Fruit fly (Drosophila melanogaster) whole organism, larva: ENCODE results near the gene CG8526.

Experiments
- noc ChIP-seq: fragments of 200-800 bp; sonication (Bioruptor generic); optimal IDR thresholded peaks from 3 replicates; lab custom pipeline; 2019; ENCODE audit warnings: missing biosample characterization, mild to moderate bottlenecking, missing genetic modification characterization, moderate library complexity

The CG8526 gene

DNA sequence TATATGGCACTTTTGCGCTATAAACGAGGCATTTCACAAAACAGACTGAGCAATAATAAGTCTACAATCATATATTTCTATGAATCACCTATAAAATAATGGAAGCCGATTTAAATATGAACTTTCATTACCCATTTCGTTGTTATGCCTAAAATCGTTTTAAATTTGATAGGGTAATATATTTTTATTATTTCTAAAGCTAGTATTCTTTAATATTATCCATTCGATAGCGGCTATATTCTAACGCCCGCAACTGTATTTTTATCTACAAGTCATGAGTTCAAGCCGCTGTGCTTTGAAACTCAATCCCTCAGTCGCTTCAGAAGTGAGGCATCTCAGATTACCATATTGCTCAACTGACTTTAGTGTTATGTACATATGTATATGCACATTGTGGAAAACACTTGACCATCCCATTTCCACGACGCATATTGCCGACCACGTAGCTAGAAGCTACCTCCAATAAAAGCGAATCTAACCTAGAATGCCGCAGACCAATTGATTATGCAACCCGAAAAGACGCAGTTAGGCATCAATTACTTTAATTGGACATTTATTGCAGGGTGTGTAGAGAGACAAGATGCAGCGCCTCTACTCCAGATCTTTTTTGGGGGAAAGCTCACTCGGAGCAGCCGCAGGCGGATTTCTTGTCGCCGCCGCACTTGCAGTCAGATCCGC, 17.7 kb upstream of the CG8526 start:
- no peak for TF ChIP-seq noc (tag; lab: Kevin White, UChicago)

DNA sequence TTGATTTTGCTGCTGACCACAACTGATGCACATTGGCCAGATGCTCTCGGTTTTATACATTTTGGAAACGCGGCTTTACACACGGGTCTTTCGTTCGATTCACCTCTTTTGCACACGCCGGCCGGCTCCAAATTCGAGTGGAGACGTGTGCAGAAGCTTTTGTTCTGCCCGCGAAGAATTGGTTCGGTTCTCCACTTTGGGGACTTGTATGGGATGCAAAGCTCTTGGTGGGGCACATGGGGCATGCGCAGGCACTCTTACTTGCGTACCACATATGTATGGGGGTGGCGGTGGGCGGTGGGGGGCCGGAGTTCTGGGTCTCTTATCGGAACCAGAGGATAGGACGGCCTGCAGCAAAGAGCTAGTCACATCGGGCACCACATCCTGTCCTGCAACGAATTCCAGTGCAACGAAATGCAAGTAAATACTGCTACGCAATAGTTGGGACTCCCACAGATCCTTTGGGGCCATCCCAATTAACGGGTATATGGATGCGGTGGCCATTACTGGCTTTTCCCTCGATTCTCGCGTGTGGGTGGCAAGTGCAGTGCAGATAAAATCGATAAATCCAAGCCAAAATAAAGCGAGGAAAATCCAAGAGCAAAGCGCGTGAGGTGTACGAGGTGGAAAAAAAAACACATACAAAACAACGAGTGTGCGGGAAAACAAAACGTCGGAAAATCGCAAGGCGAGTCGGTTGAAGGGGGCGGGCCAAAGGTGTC, 16.6 kb upstream of the CG8526 start, which contains the start of the genes MtnA and CG8500:
MtnA (minus strand) TSS at position 30 of the 722 bp plus-strand sequence.
CG8500 (plus strand) TSS at position 313 of the 722 bp plus-strand sequence.
- no peak for TF ChIP-seq noc (tag; lab: Kevin White, UChicago)

DNA sequence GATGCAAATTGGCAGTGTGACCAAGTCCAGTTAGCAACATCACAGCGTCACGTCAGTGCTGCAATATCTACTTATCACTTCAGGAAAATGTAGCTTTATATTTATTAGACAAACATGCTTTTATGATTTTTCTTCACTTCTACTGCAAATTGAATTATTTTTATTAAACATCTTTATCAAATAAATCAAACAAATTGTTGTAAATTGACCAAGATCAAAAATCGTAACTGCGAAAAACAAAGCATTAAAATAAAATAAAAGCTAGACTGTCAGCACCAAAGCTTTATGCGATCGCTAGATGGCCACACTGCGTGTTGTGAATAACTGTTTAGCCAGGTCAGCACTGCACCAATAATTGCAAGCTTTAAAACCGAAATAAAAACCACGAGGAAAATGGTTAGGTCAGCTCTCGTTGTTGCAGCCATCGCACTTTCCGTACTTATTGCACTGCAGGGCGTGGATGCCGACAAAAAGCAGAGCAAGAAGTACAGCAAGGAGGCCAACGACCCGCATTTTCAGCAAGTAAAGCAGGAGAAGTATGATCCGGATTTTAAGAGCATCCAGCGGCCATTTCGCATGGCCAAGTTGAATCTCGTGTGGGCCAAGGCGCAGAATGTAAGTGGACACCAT, 9.8 kb upstream of the CG8526 start, which contains the start of the genes CG12945 and CG8507:
CG12945 (minus strand) TSS at position 45 of the 630 bp plus-strand sequence.
CG8507 (plus strand) TSS at position 307 of the 630 bp plus-strand sequence.
- TF ChIP-seq noc (tag; lab: Kevin White, UChicago): peak; percentile 50

DNA sequence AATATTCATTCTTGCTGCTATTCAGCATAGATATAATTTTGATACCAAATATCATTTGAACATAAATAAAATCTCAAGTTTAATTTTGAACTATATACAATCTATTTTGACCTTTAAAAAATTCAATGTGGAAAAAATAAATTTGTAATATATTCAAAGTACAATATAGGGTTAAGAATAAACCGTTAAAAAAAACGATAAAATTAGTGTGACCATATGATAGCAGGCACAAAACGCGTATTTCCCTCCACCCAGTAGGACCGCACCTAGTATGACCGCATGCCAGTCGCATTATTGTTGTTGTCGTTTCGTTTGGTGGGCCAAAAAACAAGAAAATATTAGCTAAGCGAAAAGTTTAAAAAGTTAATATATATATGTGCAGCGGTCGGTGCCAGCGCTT, 8.1 kb upstream of the CG8526 start, which contains the start of gene CG8516:
CG8516 (plus strand) TSS at position 278 of the 400 bp plus-strand sequence.
- TF ChIP-seq noc (tag; lab: Kevin White, UChicago): no peak

DNA sequence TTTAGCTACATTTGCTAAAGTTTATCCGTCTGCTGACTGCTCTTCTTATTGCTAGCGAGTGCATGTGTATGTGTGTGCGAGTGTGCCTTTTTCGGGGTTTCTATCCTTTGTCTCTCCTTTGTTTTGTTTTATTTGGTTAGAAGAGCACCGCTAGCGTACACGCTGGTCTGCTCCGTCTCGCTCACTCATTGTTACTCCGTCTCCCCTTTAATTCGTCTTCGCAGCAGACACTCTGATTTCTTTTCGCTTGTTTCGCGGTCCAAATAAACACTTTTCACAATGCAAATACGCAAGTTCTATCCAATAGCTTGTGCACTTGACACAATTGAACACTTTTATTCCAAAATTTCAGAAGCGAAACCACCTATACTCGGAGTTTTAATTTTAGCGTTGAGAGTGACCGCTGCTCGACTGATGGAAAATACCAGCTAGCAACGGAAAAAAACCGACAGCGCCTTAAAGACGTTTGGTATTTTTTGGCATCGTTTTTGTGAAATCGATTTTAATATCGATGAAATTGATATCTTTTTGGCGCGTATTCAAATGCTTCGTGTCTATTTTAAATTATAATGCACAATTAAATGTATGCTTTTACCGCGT, 8.0 kb downstream of the CG8526 start, which contains the start of gene FBXO11:
FBXO11 (minus strand) TSS at position 423 of the 600 bp plus-strand sequence.
- peak; percentile 52 for TF ChIP-seq noc (tag; lab: Kevin White, UChicago)

DNA sequence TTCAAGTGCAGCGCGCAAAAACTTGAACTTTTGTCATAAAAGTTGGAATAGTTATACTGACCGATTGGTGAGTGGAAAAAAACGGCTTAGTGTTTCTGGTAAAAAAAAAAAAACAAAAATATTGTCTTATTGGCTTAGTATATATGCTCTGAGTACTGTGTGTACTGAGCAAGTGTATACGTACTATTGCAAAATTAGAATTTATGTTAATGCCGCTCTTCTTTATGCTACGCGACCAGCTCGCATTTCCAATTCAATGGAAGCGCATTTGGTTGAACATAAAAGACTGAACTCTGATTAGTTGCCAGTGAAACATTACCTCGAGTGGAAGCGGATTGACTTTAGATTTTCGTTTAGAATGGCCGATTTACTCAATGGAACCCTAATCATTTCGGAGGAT, 11.4 kb downstream of the CG8526 start, which contains the start of gene CG8534:
CG8534 (plus strand) TSS at position 301 of the 400 bp plus-strand sequence.
- no peak for TF ChIP-seq noc (tag; lab: Kevin White, UChicago)

DNA sequence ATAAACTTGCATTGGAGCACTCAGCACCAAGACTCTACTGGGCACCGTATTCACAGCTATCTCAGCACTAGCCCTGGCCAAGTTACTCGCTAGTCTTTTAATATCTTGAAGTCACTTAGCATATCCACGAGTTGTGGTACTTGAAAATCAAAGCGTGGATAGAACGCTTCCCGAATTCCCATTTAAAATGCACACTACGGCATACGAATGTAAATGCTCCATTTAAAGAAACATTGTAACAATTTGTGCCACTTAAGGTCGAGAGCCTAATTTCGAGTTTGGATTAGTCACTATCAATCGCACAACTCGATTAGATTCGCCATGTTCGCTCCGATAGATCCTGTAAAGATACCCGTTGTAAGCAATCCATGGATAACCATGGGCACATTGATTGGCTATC, 12.8 kb downstream of the CG8526 start, which contains the start of gene eloF:
eloF (plus strand) TSS at position 301 of the 400 bp plus-strand sequence.
- TF ChIP-seq noc (tag; lab: Kevin White, UChicago): no peak

- no peak for TF ChIP-seq noc (tag; lab: Kevin White, UChicago)
These were observed 15.8 kb downstream of the CG8526 start, which contains the start of gene CG16904 for dm6 chr3R:9816879-9817278. CG16904 (minus strand) TSS chr3R:9816979.

DNA sequence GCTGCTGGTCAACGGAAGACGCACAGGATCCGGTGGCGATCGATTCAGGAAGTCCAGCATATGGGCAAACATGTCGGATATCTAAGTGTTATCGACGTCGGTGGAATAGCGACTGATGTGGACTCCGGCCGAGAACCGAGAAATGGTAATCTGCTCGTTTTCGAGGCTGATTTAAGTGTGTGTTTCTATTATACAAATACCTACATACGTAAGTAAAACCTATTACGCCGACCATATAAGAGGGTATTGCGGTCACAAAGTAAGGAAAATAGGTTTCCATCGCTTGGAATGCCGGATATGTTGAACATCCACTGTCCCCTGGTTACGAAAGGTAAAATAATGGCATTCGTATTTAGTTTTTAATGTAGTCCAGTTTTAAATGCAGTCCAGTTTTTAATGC, 17.2 kb downstream of the CG8526 start, which contains the start of gene CG9459:
CG9459 (minus strand) TSS at position 101 of the 400 bp plus-strand sequence.
- no peak for TF ChIP-seq noc (tag; lab: Kevin White, UChicago)

dm6 chr3R:9819777-9820176, 18.7 kb downstream of the CG8526 start, which contains the start of gene CG9458:
CG9458 (minus strand) TSS chr3R:9819877.
- no peak for TF ChIP-seq noc (tag; lab: Kevin White, UChicago)

DNA sequence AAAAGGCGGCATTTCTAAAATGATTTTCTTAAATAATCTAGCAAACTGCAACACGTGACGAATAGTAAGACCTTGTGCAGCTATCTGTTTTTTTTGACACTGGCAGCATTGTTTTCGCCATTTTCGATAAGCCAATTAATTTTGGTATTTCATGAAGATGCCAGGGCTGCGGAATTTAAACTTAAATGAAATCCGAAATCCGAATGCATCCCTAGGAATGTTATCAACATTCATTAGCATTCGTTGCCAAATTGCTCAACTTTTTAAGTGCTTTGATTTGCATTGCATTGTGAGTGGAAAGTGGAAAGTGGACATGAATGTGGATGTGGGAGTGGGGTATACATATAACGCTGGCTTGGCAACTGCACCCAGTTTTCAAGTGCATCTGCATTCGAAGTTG, 20.0 kb downstream of the CG8526 start, which contains the start of gene CG42857:
CG42857 (minus strand) TSS at position 101 of the 400 bp plus-strand sequence.
- no peak for TF ChIP-seq noc (tag; lab: Kevin White, UChicago)

- TF ChIP-seq noc (tag; lab: Kevin White, UChicago): no peak
These were observed 22.6 kb downstream of the CG8526 start, which contains the start of gene CG34302 for dm6 chr3R:9823723-9824122. CG34302 (minus strand) TSS chr3R:9823823.

DNA sequence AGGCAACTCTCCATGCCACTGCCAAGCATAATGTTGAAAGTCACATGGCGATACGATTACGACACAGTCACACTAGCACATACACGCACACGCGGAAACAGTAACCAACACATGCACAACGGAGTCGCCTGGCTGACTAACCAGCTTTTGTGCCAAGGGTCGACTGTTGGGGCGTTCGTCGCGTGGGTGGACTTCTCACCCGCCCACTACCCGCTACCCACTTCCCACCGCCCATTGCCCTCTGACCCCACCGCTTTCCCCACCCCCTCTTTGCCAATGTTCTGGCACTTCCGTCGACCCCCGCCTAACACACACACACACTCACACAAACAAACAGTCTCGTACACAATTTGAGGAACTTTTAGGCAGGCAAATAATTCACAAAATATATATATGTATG, 50.6 kb downstream of the CG8526 start:
- TF ChIP-seq noc (tag; lab: Kevin White, UChicago): no peak
